Fruit fly (Drosophila melanogaster) Kc167 (cell line): ENCODE measurements around the gene mAcon2.

Experiments
- Myc ChIP-seq: fragments of >200 bp; optimal IDR thresholded peaks from 2 replicates; lab custom pipeline; 2017; ENCODE audit warnings: missing external identifiers
- Sin3A ChIP-seq: fragments of >200 bp; optimal IDR thresholded peaks from 2 replicates; lab custom pipeline; 2018; ENCODE audit warnings: missing external identifiers
- h ChIP-seq: fragments of >200 bp; optimal IDR thresholded peaks from 3 replicates; lab custom pipeline; 2018; ENCODE audit warnings: missing external identifiers
- insv ChIP-seq: fragments of >200 bp; optimal IDR thresholded peaks from 3 replicates; lab custom pipeline; 2018; ENCODE audit warnings: missing external identifiers
- psq ChIP-seq: fragments of >200 bp; optimal IDR thresholded peaks from 2 replicates; lab custom pipeline; 2017; ENCODE audit warnings: missing external identifiers
- ttk ChIP-seq: sonication (Bioruptor generic); optimal IDR thresholded peaks from 2 replicates; lab custom pipeline; 2017; ENCODE audit warnings: missing external identifiers

The mAcon2 gene

dm6 chr3R:11136877-11137276, at the start of gene mAcon2:
Gene mAcon2 (plus strand): TSS chr3R:11137177.
- TF ChIP-seq insv (lab: Kevin White, UChicago) (no peak), ttk (lab: Kevin White, UChicago) (no peak), Sin3A (lab: Kevin White, UChicago) (no peak), Myc (no peak), psq (lab: Kevin White, UChicago) (no peak), h (lab: Kevin White, UChicago) (no peak)

dm6 chr3R:11088120-11088519, 48.9 kb upstream of the mAcon2 start, which contains the start of gene CG43449:
Gene CG43449 (plus strand): TSS chr3R:11088420.
- TF ChIP-seq ttk (lab: Kevin White, UChicago) = no peak
- no peak for TF ChIP-seq Sin3A (lab: Kevin White, UChicago)
- TF ChIP-seq psq (lab: Kevin White, UChicago) = no peak
- no peak for TF ChIP-seq insv (lab: Kevin White, UChicago)
- TF ChIP-seq Myc = no peak
- no peak for TF ChIP-seq h (lab: Kevin White, UChicago)

dm6 chr3R:11115606-11116005, 21.4 kb upstream of the mAcon2 start, which contains the start of gene SdhCL:
Gene SdhCL (minus strand): TSS chr3R:11115706.
- TF ChIP-seq h (lab: Kevin White, UChicago) (no peak), ttk (lab: Kevin White, UChicago) (no peak), Myc (no peak), psq (lab: Kevin White, UChicago) (no peak), Sin3A (lab: Kevin White, UChicago) (no peak), insv (lab: Kevin White, UChicago) (no peak)

dm6 chr3R:11126383-11126782, 10.6 kb upstream of the mAcon2 start:
- TF ChIP-seq psq (lab: Kevin White, UChicago) (no peak), h (lab: Kevin White, UChicago) (no peak), ttk (lab: Kevin White, UChicago) (no peak), Myc (no peak), Sin3A (lab: Kevin White, UChicago) (no peak), insv (lab: Kevin White, UChicago) (no peak)

dm6 chr3R:11128116-11128626, 8.8 kb upstream of the mAcon2 start, which contains the start of gene Ugt35C1:
Gene Ugt35C1 (minus strand): TSS chr3R:11128328.
- no peak for TF ChIP-seq psq (lab: Kevin White, UChicago)
- no peak for TF ChIP-seq Myc
- TF ChIP-seq Sin3A (lab: Kevin White, UChicago) = no peak
- TF ChIP-seq ttk (lab: Kevin White, UChicago) = no peak
- no peak for TF ChIP-seq h (lab: Kevin White, UChicago)
- TF ChIP-seq insv (lab: Kevin White, UChicago) = no peak

- TF ChIP-seq Myc (no peak), h (lab: Kevin White, UChicago) (no peak), insv (lab: Kevin White, UChicago) (no peak), ttk (lab: Kevin White, UChicago) (no peak), Sin3A (lab: Kevin White, UChicago) (no peak), psq (lab: Kevin White, UChicago) (no peak)
Observed at dm6 chr3R:11145135-11145534, 8.2 kb downstream of the mAcon2 start, which contains the start of gene CheA86a. Gene CheA86a (minus strand): TSS chr3R:11145235.

- TF ChIP-seq Sin3A (lab: Kevin White, UChicago) = no peak
- no peak for TF ChIP-seq psq (lab: Kevin White, UChicago)
- no peak for TF ChIP-seq Myc
- no peak for TF ChIP-seq ttk (lab: Kevin White, UChicago)
- TF ChIP-seq insv (lab: Kevin White, UChicago) = no peak
- no peak for TF ChIP-seq h (lab: Kevin White, UChicago)
Observed at dm6 chr3R:11153799-11154273, 16.9 kb downstream of the mAcon2 start, which contains the start of gene Ugt302K1. Gene Ugt302K1 (minus strand): TSS chr3R:11153849.

dm6 chr3R:11154576-11155113, 17.7 kb downstream of the mAcon2 start, which contains the start of gene Ugt302E1:
Gene Ugt302E1 (plus strand): TSS chr3R:11154626.
- TF ChIP-seq Myc (no peak), Sin3A (lab: Kevin White, UChicago) (no peak), h (lab: Kevin White, UChicago) (no peak), psq (lab: Kevin White, UChicago) (no peak), insv (lab: Kevin White, UChicago) (no peak), ttk (lab: Kevin White, UChicago) (no peak)

- TF ChIP-seq insv (lab: Kevin White, UChicago) (no peak), ttk (lab: Kevin White, UChicago) (no peak), Sin3A (lab: Kevin White, UChicago) (no peak), Myc (no peak), h (lab: Kevin White, UChicago) (no peak), psq (lab: Kevin White, UChicago) (no peak)
Observed at dm6 chr3R:11156858-11157257, 19.9 kb downstream of the mAcon2 start, which contains the start of gene Ugt302C1. Gene Ugt302C1 (plus strand): TSS chr3R:11157098.

dm6 chr3R:11160907-11161306, 23.9 kb downstream of the mAcon2 start, which contains the start of gene CG4757:
Gene CG4757 (plus strand): TSS chr3R:11161207.
- TF ChIP-seq h (lab: Kevin White, UChicago) (no peak), Sin3A (lab: Kevin White, UChicago) (no peak), psq (lab: Kevin White, UChicago) (no peak)

dm6 chr3R:11165974-11166373, 29.0 kb downstream of the mAcon2 start, which contains the start of gene Ugt35E1:
Gene Ugt35E1 (minus strand): TSS chr3R:11166074.
- TF ChIP-seq ttk (lab: Kevin White, UChicago) (no peak), h (lab: Kevin White, UChicago) (no peak), psq (lab: Kevin White, UChicago) (no peak), insv (lab: Kevin White, UChicago) (no peak), Sin3A (lab: Kevin White, UChicago) (no peak), Myc (no peak)
